Worm (Caenorhabditis elegans): ENCODE measurements around the gene apc-10.

apc-10 gene

ce11 chrV:10426253-10426652, at the start of gene apc-10:
TSS of gene apc-10 (minus strand) at chrV:10426353.
- TF ChIP-seq nhr-23 (tag; optimal IDR thresholded peaks at IDR 0.05) (no peak), hmg-11 (tag; optimal IDR thresholded peaks at IDR 0.05) (no peak), eor-1 (tag; optimal IDR thresholded peaks at IDR 0.05) (no peak), nhr-11 (tag; optimal IDR thresholded peaks at IDR 0.05) (no peak), ceh-28 (tag; optimal IDR thresholded peaks at IDR 0.05) (no peak), R02D3.7 (tag; optimal IDR thresholded peaks at IDR 0.05) (no peak), nhr-67 (tag; optimal IDR thresholded peaks at IDR 0.05) (no peak), unc-39 (tag; optimal IDR thresholded peaks at IDR 0.05) (no peak), unc-62 (GFP tag; optimal IDR thresholded peaks at IDR 0.05) (no peak), jun-1 (tag; optimal IDR thresholded peaks at IDR 0.05) (no peak), nhr-76 (tag; optimal IDR thresholded peaks at IDR 0.05) (no peak), fos-1 (tag; optimal IDR thresholded peaks at IDR 0.05) (no peak), pha-4 (tag; optimal IDR thresholded peaks at IDR 0.05) (no peak), mdl-1 (tag; optimal IDR thresholded peaks at IDR 0.05) (no peak), daf-12 (tag; optimal IDR thresholded peaks at IDR 0.05) (no peak), sea-2 (GFP tag; optimal IDR thresholded peaks at IDR 0.05) (no peak), tbx-2 (tag; optimal IDR thresholded peaks at IDR 0.05) (no peak), ztf-11 (tag; optimal IDR thresholded peaks at IDR 0.05) (no peak)

ce11 chrV:10475421-10475820, 49.3 kb upstream of the apc-10 start:
- TF ChIP-seq elt-1 (tag; optimal IDR thresholded peaks at IDR 0.05) = no peak
- no peak for TF ChIP-seq ztf-4 (tag; optimal IDR thresholded peaks at IDR 0.05)
- TF ChIP-seq jun-1 (tag; optimal IDR thresholded peaks at IDR 0.05) = no peak
- TF ChIP-seq nhr-76 (tag; optimal IDR thresholded peaks at IDR 0.05) = no peak
- TF ChIP-seq elt-2 (tag; optimal IDR thresholded peaks at IDR 0.05) = no peak
- no peak for TF ChIP-seq pqm-1 (tag; optimal IDR thresholded peaks at IDR 0.05)

- TF ChIP-seq lin-15B (tag; optimal IDR thresholded peaks at IDR 0.05) (no peak), pha-4 (tag; optimal IDR thresholded peaks at IDR 0.05) (peak; percentile 64)
These were observed 47.9 kb upstream of the apc-10 start for ce11 chrV:10474040-10474439.

ce11 chrV:10472901-10473774, 47.0 kb upstream of the apc-10 start:
- TF ChIP-seq egl-5 (tag; optimal IDR thresholded peaks at IDR 0.05) (peak; percentile 1), ama-1 (optimal IDR thresholded peaks at IDR 0.05) (peak; percentile 85), aly-2 (tag; optimal IDR thresholded peaks at IDR 0.05) (no peak)

- no peak for TF ChIP-seq nfya-1 (tag; optimal IDR thresholded peaks at IDR 0.05; ENCODE audit: insufficient read depth)
- TF ChIP-seq ama-1 (optimal IDR thresholded peaks at IDR 0.05) = peak; percentile 21
- TF ChIP-seq pha-4 (tag; optimal IDR thresholded peaks at IDR 0.05) = peak; percentile 13
- TF ChIP-seq nhr-28 (tag; optimal IDR thresholded peaks at IDR 0.05) = no peak
- no peak for TF ChIP-seq ztf-4 (tag; optimal IDR thresholded peaks at IDR 0.05)
These were observed 44.9 kb upstream of the apc-10 start for ce11 chrV:10471007-10471406.

- no peak for TF ChIP-seq sea-2 (GFP tag; optimal IDR thresholded peaks at IDR 0.05)
- TF ChIP-seq nhr-67 (tag; optimal IDR thresholded peaks at IDR 0.05) = no peak
- no peak for TF ChIP-seq nhr-237 (tag; optimal IDR thresholded peaks at IDR 0.05)
- TF ChIP-seq elt-2 (tag; optimal IDR thresholded peaks at IDR 0.05) = no peak
- TF ChIP-seq nfya-1 (tag; optimal IDR thresholded peaks at IDR 0.05; ENCODE audit: insufficient read depth) = no peak
- TF ChIP-seq egl-5 (tag; optimal IDR thresholded peaks at IDR 0.05) = no peak
- no peak for TF ChIP-seq ceh-9 (tag; optimal IDR thresholded peaks at IDR 0.05)
- TF ChIP-seq nhr-12 (tag; optimal IDR thresholded peaks at IDR 0.05) = no peak
- no peak for TF ChIP-seq unc-39 (tag; optimal IDR thresholded peaks at IDR 0.05)
- no peak for TF ChIP-seq ztf-11 (tag; optimal IDR thresholded peaks at IDR 0.05)
- no peak for TF ChIP-seq fkh-2 (tag; optimal IDR thresholded peaks at IDR 0.05)
- TF ChIP-seq lsy-12 (tag; optimal IDR thresholded peaks at IDR 0.05) = no peak
- no peak for TF ChIP-seq unc-62 (GFP tag; optimal IDR thresholded peaks at IDR 0.05)
- no peak for TF ChIP-seq ceh-82 (tag; optimal IDR thresholded peaks at IDR 0.05)
- no peak for TF ChIP-seq nhr-25 (tag; optimal IDR thresholded peaks at IDR 0.05)
These were observed 43.7 kb upstream of the apc-10 start for ce11 chrV:10469845-10470244.
